Worm (Caenorhabditis elegans) whole organism, young adult: Measurements from ENCODE around the gene ZK563.2.

Experiments used
- B0035.1 ChIP-seq: sonication (generic microtip); optimal IDR thresholded peaks from 2 replicates; lab custom pipeline; 2016; ENCODE audit warnings: missing genetic modification characterization, mild to moderate bottlenecking, missing compliant biosample characterization, missing genotype, missing genetic modification reagents
- B0336.3 ChIP-seq: fragments of 200-800 bp; sonication (Bioruptor generic); IDR thresholded peaks from 2 replicates; pipeline ENCODE4 v1.3.6; 2022; ENCODE audit warnings: missing genetic modification characterization, missing compliant biosample characterization
- C17E4.6 ChIP-seq: fragments of 200-800 bp; sonication (Bioruptor generic); IDR thresholded peaks from 2 replicates; pipeline ENCODE4 v1.3.6; 2022; ENCODE audit warnings: missing genetic modification reagents, missing genetic modification characterization, missing compliant biosample characterization
- F33H1.4 ChIP-seq: fragments of 200-800 bp; sonication (Bioruptor generic); IDR thresholded peaks from 2 replicates; pipeline ENCODE4 v1.3.6; 2022; ENCODE audit warnings: missing genetic modification reagents, missing genetic modification characterization, missing compliant biosample characterization
- F52B5.7 ChIP-seq: sonication (generic microtip); optimal IDR thresholded peaks from 2 replicates; lab custom pipeline; 2016; ENCODE audit warnings: mild to moderate bottlenecking, missing genetic modification characterization, missing compliant biosample characterization
- F55B11.4 ChIP-seq: sonication (generic microtip); optimal IDR thresholded peaks from 2 replicates; lab custom pipeline; 2016; ENCODE audit warnings: missing compliant biosample characterization, missing genetic modification characterization, borderline replicate concordance; ENCODE audit not compliant: insufficient read depth
- K11D2.4 ChIP-seq: fragments of 200-800 bp; sonication (Bioruptor generic); IDR thresholded peaks from 2 replicates; pipeline ENCODE4 v1.3.6; 2022; ENCODE audit warnings: missing genetic modification reagents, missing genetic modification characterization, missing compliant biosample characterization
- T07F8.4 ChIP-seq: sonication (generic microtip); optimal IDR thresholded peaks from 2 replicates; lab custom pipeline; 2016; ENCODE audit warnings: mild to moderate bottlenecking, missing genetic modification characterization, moderate library complexity, missing compliant biosample characterization
- Y67H2A.10 ChIP-seq: fragments of 200-800 bp; sonication (Bioruptor generic); conservative IDR thresholded peaks from 2 replicates; pipeline ENCODE4 v1.3.6; 2022; ENCODE audit warnings: missing genetic modification reagents, missing genetic modification characterization, missing compliant biosample characterization
- ZK185.1 ChIP-seq: sonication (generic microtip); optimal IDR thresholded peaks from 2 replicates; lab custom pipeline; 2016; ENCODE audit warnings: mild to moderate bottlenecking, missing genetic modification characterization, missing compliant biosample characterization; ENCODE audit not compliant: poor library complexity, severe bottlenecking
- athp-1 ChIP-seq: sonication (generic microtip); optimal IDR thresholded peaks from 2 replicates; lab custom pipeline; 2017; ENCODE audit warnings: mild to moderate bottlenecking, missing genetic modification characterization, missing compliant biosample characterization
- bed-1 ChIP-seq: fragments of 200-800 bp; sonication (Bioruptor generic); IDR thresholded peaks from 2 replicates; pipeline ENCODE4 v1.3.6; 2022; ENCODE audit warnings: missing genetic modification reagents, missing genetic modification characterization, missing compliant biosample characterization
- bed-2 ChIP-seq: fragments of 200-800 bp; sonication (Bioruptor generic); IDR thresholded peaks from 2 replicates; pipeline ENCODE4 v1.3.6; 2022; ENCODE audit warnings: missing genetic modification reagents, missing genetic modification characterization, missing compliant biosample characterization
- cebp-1 ChIP-seq, 2 experiments: fragments of 200-800 bp in 1 of 2; sonication (Bioruptor generic) in 1 of 2; sonication (generic microtip) in 1 of 2; IDR thresholded peaks in 1 of 2; optimal IDR thresholded peaks in 1 of 2; 2 replicates each; pipeline versions ENCODE4 v1.3.6 to Lab custom; 2017 to 2022; ENCODE audit warnings: missing compliant biosample characterization in 2 of 2, missing genetic modification characterization in 2 of 2, mild to moderate bottlenecking in 1 of 2, missing genetic modification reagents in 1 of 2, moderate library complexity in 1 of 2
- ceh-100 ChIP-seq: fragments of 200-800 bp; sonication (Bioruptor generic); IDR thresholded peaks from 2 replicates; pipeline ENCODE4 v1.3.6; 2022; ENCODE audit warnings: missing genetic modification reagents, missing genetic modification characterization, missing compliant biosample characterization
- ceh-58 ChIP-seq: fragments of 200-800 bp; sonication (Bioruptor generic); IDR thresholded peaks from 2 replicates; pipeline ENCODE4 v1.3.6; 2022; ENCODE audit warnings: missing genetic modification characterization, missing compliant biosample characterization
- efl-1 ChIP-seq: fragments of 150-350 bp; optimal IDR thresholded peaks from 2 replicates; lab custom pipeline; 2014; ENCODE audit warnings: missing biosample characterization, missing genetic modification reagents, missing genetic modification characterization
- egrh-3 ChIP-seq: fragments of 200-800 bp; sonication (Bioruptor generic); IDR thresholded peaks from 2 replicates; pipeline ENCODE4 v1.3.6; 2022; ENCODE audit warnings: missing genetic modification reagents, missing genetic modification characterization, missing compliant biosample characterization
- ekl-4 ChIP-seq: fragments of 200-800 bp; sonication (Bioruptor generic); IDR thresholded peaks from 2 replicates; pipeline ENCODE4 v1.3.6; 2022; ENCODE audit warnings: missing genetic modification reagents, missing genetic modification characterization, missing compliant biosample characterization
- hlh-12 ChIP-seq: sonication (generic microtip); optimal IDR thresholded peaks from 2 replicates; lab custom pipeline; 2016; ENCODE audit warnings: missing genetic modification characterization, missing compliant biosample characterization
- hmg-20 ChIP-seq: fragments of 200-800 bp; sonication (Bioruptor generic); IDR thresholded peaks from 2 replicates; pipeline ENCODE4 v1.3.6; 2022; ENCODE audit warnings: missing genetic modification reagents, missing genetic modification characterization, missing compliant biosample characterization
- hrde-1 ChIP-seq: sonication (generic microtip); optimal IDR thresholded peaks from 2 replicates; lab custom pipeline; 2016; ENCODE audit warnings: missing genetic modification characterization, mild to moderate bottlenecking, missing compliant biosample characterization, moderate library complexity, missing genotype, missing genetic modification reagents, borderline replicate concordance
- hsf-1 ChIP-seq: fragments of 200-800 bp; sonication (Bioruptor generic); IDR thresholded peaks from 2 replicates; pipeline ENCODE4 v1.3.6; 2022; ENCODE audit warnings: missing genetic modification reagents, missing genetic modification characterization, missing compliant biosample characterization
- let-526 ChIP-seq: fragments of 200-800 bp; sonication (Bioruptor generic); IDR thresholded peaks from 2 replicates; pipeline ENCODE4 v1.3.6; 2022; ENCODE audit warnings: missing genetic modification reagents, missing genetic modification characterization, missing compliant biosample characterization
- let-607 ChIP-seq, 2 experiments: fragments of 200-800 bp in 1 of 2; sonication (Bioruptor generic) in 1 of 2; sonication (generic microtip) in 1 of 2; optimal IDR thresholded peaks; 2 replicates each; lab custom pipeline; 2016 to 2018; ENCODE audit warnings: mild to moderate bottlenecking in 2 of 2, missing compliant biosample characterization in 2 of 2, missing genetic modification characterization in 2 of 2, moderate library complexity in 2 of 2, missing genotype in 1 of 2
- lin-54 ChIP-seq: fragments of 200-800 bp; sonication (Bioruptor generic); optimal IDR thresholded peaks from 2 replicates; lab custom pipeline; 2018; ENCODE audit warnings: mild to moderate bottlenecking, missing genetic modification characterization, missing compliant biosample characterization
- lsl-1 ChIP-seq: fragments of 200-800 bp; sonication (Bioruptor generic); optimal IDR thresholded peaks from 2 replicates; lab custom pipeline; 2018; ENCODE audit warnings: mild to moderate bottlenecking, missing genetic modification characterization, moderate library complexity, missing compliant biosample characterization
- madf-3 ChIP-seq: fragments of 200-800 bp; sonication (Bioruptor generic); IDR thresholded peaks from 2 replicates; pipeline ENCODE4 v1.3.6; 2022; ENCODE audit warnings: missing genetic modification reagents, missing genetic modification characterization, missing compliant biosample characterization
- madf-8 ChIP-seq: fragments of 200-800 bp; sonication (Bioruptor generic); conservative IDR thresholded peaks from 2 replicates; pipeline ENCODE4 v1.3.6; 2022; ENCODE audit warnings: missing genetic modification reagents, missing genetic modification characterization, missing compliant biosample characterization
- mcd-1 ChIP-seq: fragments of 200-800 bp; sonication (Bioruptor generic); IDR thresholded peaks from 2 replicates; pipeline ENCODE4 v1.3.6; 2022; ENCODE audit warnings: missing genetic modification reagents, missing genetic modification characterization, missing compliant biosample characterization
- mes-4 ChIP-seq: sonication (generic microtip); optimal IDR thresholded peaks from 2 replicates; lab custom pipeline; 2016; ENCODE audit warnings: missing genotype, missing genetic modification characterization, missing compliant biosample characterization
- nhr-120 ChIP-seq: fragments of 200-800 bp; sonication (Bioruptor generic); IDR thresholded peaks from 2 replicates; pipeline ENCODE4 v1.3.6; 2022; ENCODE audit warnings: missing genetic modification characterization, missing compliant biosample characterization
- nhr-80 ChIP-seq: sonication (generic microtip); optimal IDR thresholded peaks from 2 replicates; lab custom pipeline; 2016; ENCODE audit warnings: missing genetic modification characterization, missing compliant biosample characterization
- nhr-90 ChIP-seq: sonication (generic microtip); optimal IDR thresholded peaks from 2 replicates; lab custom pipeline; 2016; ENCODE audit warnings: missing genotype, mild to moderate bottlenecking, missing genetic modification characterization, missing compliant biosample characterization
- rcor-1 ChIP-seq: fragments of 200-800 bp; sonication (Bioruptor generic); IDR thresholded peaks from 2 replicates; pipeline ENCODE4 v1.3.6; 2022; ENCODE audit warnings: missing genetic modification reagents, missing genetic modification characterization, missing compliant biosample characterization
- repo-1 ChIP-seq: sonication (generic microtip); optimal IDR thresholded peaks from 2 replicates; lab custom pipeline; 2017; ENCODE audit warnings: mild to moderate bottlenecking, missing genetic modification characterization, missing compliant biosample characterization
- sdz-38 ChIP-seq: sonication (generic microtip); optimal IDR thresholded peaks from 2 replicates; lab custom pipeline; 2016; ENCODE audit warnings: missing genotype, missing genetic modification characterization, missing compliant biosample characterization
- snpc-1.3 ChIP-seq: sonication (generic microtip); optimal IDR thresholded peaks from 2 replicates; lab custom pipeline; 2017; ENCODE audit warnings: missing genetic modification characterization, mild to moderate bottlenecking, missing compliant biosample characterization, antibody characterized with exemption, moderate library complexity, missing genotype, missing genetic modification reagents; ENCODE audit not compliant: insufficient read depth
- snpc-3.4 ChIP-seq: sonication (generic microtip); optimal IDR thresholded peaks from 2 replicates; lab custom pipeline; 2017; ENCODE audit warnings: missing genetic modification characterization, mild to moderate bottlenecking, missing compliant biosample characterization, antibody characterized with exemption, moderate library complexity, missing genotype, missing genetic modification reagents
- unc-130 ChIP-seq: sonication (generic microtip); optimal IDR thresholded peaks from 2 replicates; lab custom pipeline; 2016; ENCODE audit warnings: missing genetic modification reagents, missing genetic modification characterization, missing compliant biosample characterization
- unc-62 ChIP-seq: fragments of 150-350 bp; optimal IDR thresholded peaks from 2 replicates; lab custom pipeline; 2014; ENCODE audit warnings: missing biosample characterization, missing genetic modification reagents, missing genetic modification characterization
- ztf-18 ChIP-seq: sonication (generic microtip); optimal IDR thresholded peaks from 2 replicates; lab custom pipeline; 2016; ENCODE audit warnings: missing genotype, mild to moderate bottlenecking, missing genetic modification characterization, missing compliant biosample characterization
- ztf-26 ChIP-seq: sonication (generic microtip); optimal IDR thresholded peaks from 2 replicates; lab custom pipeline; 2017; ENCODE audit warnings: missing genetic modification characterization, missing compliant biosample characterization
- ztf-6 ChIP-seq: fragments of 200-800 bp; sonication (Bioruptor generic); IDR thresholded peaks from 2 replicates; pipeline ENCODE4 v1.3.6; 2022; ENCODE audit warnings: missing genetic modification reagents, missing genetic modification characterization, missing compliant biosample characterization

The ZK563.2 gene

ce11 chrX:3351526-3351925 is 17.2 kb upstream of the ZK563.2 start, which contains the start of gene ZK816.1:
TSS of gene ZK816.1 (plus strand) at chrX:3351712.
- no peak for TF ChIP-seq mcd-1
- no peak for TF ChIP-seq athp-1 (tag; lab: Kevin White, UChicago)
- no peak for TF ChIP-seq nhr-120 (GFP tag; lab: Robert Waterston, UW)
- TF ChIP-seq ztf-6 (GFP tag; lab: Robert Waterston, UW) = no peak
- TF ChIP-seq repo-1 (tag; lab: Kevin White, UChicago) = no peak
- no peak for TF ChIP-seq efl-1 (GFP tag; lab: Kevin White, UChicago)
- TF ChIP-seq F55B11.4 = no peak
- no peak for TF ChIP-seq snpc-1.3 (tag; lab: Kevin White, UChicago)
- TF ChIP-seq hrde-1 (tag; lab: Kevin White, UChicago) = no peak
- no peak for TF ChIP-seq ceh-100 (GFP tag; lab: Robert Waterston, UW)
- no peak for TF ChIP-seq nhr-90
- no peak for TF ChIP-seq madf-8
- no peak for TF ChIP-seq hmg-20 (GFP tag; lab: Robert Waterston, UW)
- TF ChIP-seq ztf-18 (tag; lab: Kevin White, UChicago) = no peak
- TF ChIP-seq ceh-58 (GFP tag; lab: Robert Waterston, UW) = no peak
- no peak for TF ChIP-seq madf-3 (GFP tag; lab: Robert Waterston, UW)
- no peak for TF ChIP-seq B0336.3
- no peak for TF ChIP-seq bed-2 (GFP tag; lab: Robert Waterston, UW)
- TF ChIP-seq hlh-12 (tag; lab: Kevin White, UChicago) = no peak
- no peak for TF ChIP-seq B0035.1 (tag; lab: Kevin White, UChicago)
- TF ChIP-seq, all 124 proteins: peak for 0

- TF ChIP-seq ztf-18 (tag; lab: Kevin White, UChicago) = no peak
- TF ChIP-seq bed-2 (GFP tag; lab: Robert Waterston, UW) = no peak
- peak; percentile 21 for TF ChIP-seq unc-62 (GFP tag; lab: Kevin White, UChicago)
- peak; percentile 82 for TF ChIP-seq nhr-80 (tag; lab: Kevin White, UChicago)
- no peak for TF ChIP-seq ZK185.1
- no peak for TF ChIP-seq Y67H2A.10 (GFP tag; lab: Robert Waterston, UW)
- no peak for TF ChIP-seq ekl-4 (GFP tag; lab: Robert Waterston, UW)
- no peak for TF ChIP-seq cebp-1 (GFP tag; IDR thresholded peaks at IDR 0.05; lab: Robert Waterston, UW)
- no peak for TF ChIP-seq cebp-1 (tag; optimal IDR thresholded peaks at IDR 0.05; lab: Kevin White, UChicago)
- no peak for TF ChIP-seq lsl-1
- no peak for TF ChIP-seq sdz-38
- no peak for TF ChIP-seq unc-130 (GFP tag; lab: Kevin White, UChicago)
- TF ChIP-seq rcor-1 (GFP tag; lab: Robert Waterston, UW) = no peak
- TF ChIP-seq lin-54 (GFP tag; lab: Kevin White, UChicago) = no peak
These were observed 6.4 kb upstream of the ZK563.2 start, which contains the start of gene dhs-26 for ce11 chrX:3362378-3362777. TSS of gene dhs-26 (minus strand) at chrX:3362493.

ce11 chrX:3366782-3367181 is 2.0 kb upstream of the ZK563.2 start:
- TF ChIP-seq egrh-3 (GFP tag; lab: Robert Waterston, UW) (no peak), bed-1 (GFP tag; lab: Robert Waterston, UW) (0 out of 2 replicates have a peak, but pooled peaks have one; percentile 40), F52B5.7 (tag; lab: Kevin White, UChicago) (no peak)

ce11 chrX:3369442-3369841 is 683 bp downstream of the ZK563.2 start:
- TF ChIP-seq ztf-6 (GFP tag; lab: Robert Waterston, UW) = no peak
- TF ChIP-seq mes-4 (tag; lab: Kevin White, UChicago) = no peak
- no peak for TF ChIP-seq F52B5.7 (tag; lab: Kevin White, UChicago)
- no peak for TF ChIP-seq snpc-3.4
- TF ChIP-seq let-607 (tag; optimal IDR thresholded peaks at IDR 0.05; lab: Kevin White, UChicago) = no peak
- TF ChIP-seq T07F8.4 (tag; lab: Kevin White, UChicago) = no peak
- TF ChIP-seq hsf-1 (GFP tag; lab: Robert Waterston, UW) = no peak
- TF ChIP-seq K11D2.4 = no peak
- TF ChIP-seq ztf-26 (tag; lab: Kevin White, UChicago) = no peak
- no peak for TF ChIP-seq ztf-18 (tag; lab: Kevin White, UChicago)
- no peak for TF ChIP-seq F33H1.4 (GFP tag; lab: Robert Waterston, UW)
- TF ChIP-seq cebp-1 (GFP tag; IDR thresholded peaks at IDR 0.05; lab: Robert Waterston, UW) = no peak
- no peak for TF ChIP-seq cebp-1 (tag; optimal IDR thresholded peaks at IDR 0.05; lab: Kevin White, UChicago)
- TF ChIP-seq let-526 = no peak
- TF ChIP-seq C17E4.6 = no peak
